Worm (Caenorhabditis elegans): ENCODE data around the gene F54C9.9.
A peak's percentile ranks its signal among the peaks of the same experiment; 100 is the strongest.

The F54C9.9 gene

DNA sequence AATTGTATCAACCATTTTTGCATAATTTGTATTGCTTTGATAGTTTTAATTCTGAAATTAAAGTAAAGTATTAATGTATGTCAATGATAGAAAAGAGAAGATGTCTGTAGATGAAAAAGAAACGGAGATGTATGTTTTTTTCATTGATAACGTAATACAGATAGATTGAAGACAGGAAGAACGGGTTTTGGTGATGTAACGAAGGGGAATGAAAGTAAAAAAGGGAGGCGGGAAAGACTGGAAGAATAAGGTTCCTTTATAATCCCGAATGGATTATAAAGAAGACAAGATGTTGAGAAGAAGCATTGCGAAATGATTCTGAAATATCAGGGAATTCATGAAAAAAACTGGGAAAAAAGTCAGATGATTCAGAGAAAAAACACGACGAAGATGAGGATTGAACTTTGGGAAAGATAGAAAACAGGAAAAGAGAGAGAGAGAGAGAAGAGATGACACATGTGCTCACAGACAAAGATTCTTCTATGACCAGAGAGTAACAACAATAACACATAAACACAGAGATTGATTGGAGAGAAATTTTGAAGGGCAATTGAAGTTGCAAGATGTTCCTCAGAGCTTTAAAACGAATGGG lies 7.3 kb downstream of the F54C9.9 start, which contains the start of gene F54C9.11 (continued):
- no peak for TF ChIP-seq snpc-3.4 (tag; optimal IDR thresholded peaks at IDR 0.05)
- no peak for TF ChIP-seq F23B12.7 (tag; optimal IDR thresholded peaks at IDR 0.05; ENCODE audit: insufficient read depth)
- TF ChIP-seq repo-1 (tag; optimal IDR thresholded peaks at IDR 0.05): no peak
- TF ChIP-seq hrde-1 (tag; optimal IDR thresholded peaks at IDR 0.05; ENCODE audit: borderline replicate concordance): no peak
- no peak for TF ChIP-seq ztf-22 (GFP tag; optimal IDR thresholded peaks at IDR 0.05)
- TF ChIP-seq T07F8.4 (tag; optimal IDR thresholded peaks at IDR 0.05): no peak
- TF ChIP-seq nfya-2 (GFP tag; IDR thresholded peaks at IDR 0.05): no peak
- TF ChIP-seq madf-6 (GFP tag; IDR thresholded peaks at IDR 0.05): no peak

- TF ChIP-seq ets-4 (GFP tag; optimal IDR thresholded peaks at IDR 0.05) (no peak), F33H1.4 (GFP tag; IDR thresholded peaks at IDR 0.05) (no peak), somi-1 (GFP tag; optimal IDR thresholded peaks at IDR 0.05) (no peak), efl-1 (GFP tag; optimal IDR thresholded peaks at IDR 0.05) (no peak), madf-8 (GFP tag; conservative IDR thresholded peaks at IDR 0.05) (no peak)
Observed at ce11 chrII:8585921-8586320, 8.1 kb downstream of the F54C9.9 start.

ce11 chrII:8587660-8588230 lies 9.9 kb downstream of the F54C9.9 start:
- TF ChIP-seq efl-1 (GFP tag; optimal IDR thresholded peaks at IDR 0.05) (no peak), hmg-1.2 (GFP tag; IDR thresholded peaks at IDR 0.05) (peak; percentile 39; the same call in 1 of the 2 replicates)

DNA sequence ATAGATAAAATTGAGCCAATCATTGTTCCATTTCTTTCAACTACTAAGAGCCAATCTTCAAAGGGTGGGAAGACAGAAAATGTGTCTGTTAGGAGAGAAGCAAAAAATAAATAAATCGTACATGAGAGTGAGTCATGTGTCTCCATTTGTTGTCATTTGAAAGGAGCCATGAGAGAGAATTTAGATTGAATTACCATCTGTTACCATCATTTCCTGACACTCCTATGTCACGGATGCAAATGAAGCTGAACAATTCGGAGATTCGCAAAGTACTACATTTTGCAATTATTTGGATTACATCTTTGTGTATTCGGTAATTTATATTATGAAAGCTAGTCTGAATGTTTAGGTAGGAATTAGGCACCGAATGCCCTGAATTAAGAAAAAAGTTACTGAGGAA lies 10.6 kb downstream of the F54C9.9 start:
- TF ChIP-seq T26A5.8 (tag; optimal IDR thresholded peaks at IDR 0.05) (no peak), hlh-26 (GFP tag; conservative IDR thresholded peaks at IDR 0.05) (no peak), K11D2.4 (GFP tag; IDR thresholded peaks at IDR 0.05) (no peak), zfh-2 (GFP tag; conservative IDR thresholded peaks at IDR 0.05) (no peak), nfya-1 (tag; optimal IDR thresholded peaks at IDR 0.05; ENCODE audit: borderline replicate concordance, insufficient read depth) (no peak), Y67H2A.10 (GFP tag; conservative IDR thresholded peaks at IDR 0.05) (no peak), attf-6 (GFP tag; IDR thresholded peaks at IDR 0.05) (no peak), B0336.3 (GFP tag; IDR thresholded peaks at IDR 0.05) (no peak), ceh-91 (GFP tag; IDR thresholded peaks at IDR 0.05) (no peak), ztf-22 (GFP tag; optimal IDR thresholded peaks at IDR 0.05) (no peak), T07F8.4 (tag; optimal IDR thresholded peaks at IDR 0.05) (no peak), lir-1 (GFP tag; conservative IDR thresholded peaks at IDR 0.05) (no peak), nfya-2 (GFP tag; IDR thresholded peaks at IDR 0.05) (no peak)

ce11 chrII:8589227-8589626 lies 11.4 kb downstream of the F54C9.9 start:
- TF ChIP-seq ztf-22 (GFP tag; optimal IDR thresholded peaks at IDR 0.05): no peak
- no peak for TF ChIP-seq F37B4.10 (GFP tag; IDR thresholded peaks at IDR 0.05)

DNA sequence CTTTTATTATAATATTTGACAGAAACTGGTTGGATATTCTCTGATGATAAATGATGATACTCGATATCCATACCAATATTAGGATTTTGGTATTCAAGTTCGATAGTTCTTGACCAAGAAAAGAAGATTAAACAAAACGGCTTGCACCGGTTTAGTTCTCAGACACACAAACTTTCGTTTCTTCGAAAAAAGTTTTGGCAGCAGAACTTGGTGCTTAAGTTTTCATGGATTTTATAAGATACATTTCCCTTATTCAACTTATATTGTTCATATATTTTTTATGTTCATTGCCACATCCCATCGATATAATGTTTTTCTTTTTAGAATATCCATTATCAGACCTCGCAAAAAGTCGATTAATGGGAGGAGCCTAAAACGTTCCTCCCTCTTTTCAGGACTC lies 12.8 kb downstream of the F54C9.9 start, which contains the start of gene aptf-4:
Gene aptf-4, plus strand, starts transcription at position 301 of the 400 bp plus-strand sequence.
- TF ChIP-seq attf-5 (GFP tag; optimal IDR thresholded peaks at IDR 0.05) (no peak), die-1 (tag; optimal IDR thresholded peaks at IDR 0.05) (no peak), ama-1 (optimal IDR thresholded peaks at IDR 0.05) (no peak), ama-1 (GFP tag; optimal IDR thresholded peaks at IDR 0.05) (no peak), aptf-2 (GFP tag; conservative IDR thresholded peaks at IDR 0.05) (no peak), D2030.7 (GFP tag; IDR thresholded peaks at IDR 0.05) (no peak), Y79H2A.3 (GFP tag; conservative IDR thresholded peaks at IDR 0.05) (no peak), lsl-1 (GFP tag; optimal IDR thresholded peaks at IDR 0.05) (no peak), lin-35 (GFP tag; optimal IDR thresholded peaks at IDR 0.05) (no peak), nhr-90 (tag; optimal IDR thresholded peaks at IDR 0.05) (no peak)
